Fruit fly (Drosophila melanogaster) whole organism, pupa: ENCODE data around the gene CG43843.
A peak's percentile ranks its signal among the peaks of the same experiment; 100 is the strongest.

Source experiments
- CG10348 ChIP-seq: fragments of 200-800 bp; sonication (Bioruptor generic); IDR thresholded peaks from 2 replicates; pipeline ENCODE4 v1.3.6; 2022; ENCODE audit warnings: missing biosample characterization, missing genetic modification characterization
- CG12605 ChIP-seq: fragments of 200-800 bp; sonication (Bioruptor generic); IDR thresholded peaks from 2 replicates; pipeline ENCODE4 v1.3.6; 2022; ENCODE audit warnings: missing biosample characterization, missing genetic modification characterization
- CG13204 ChIP-seq: fragments of 200-800 bp; sonication (Bioruptor generic); optimal IDR thresholded peaks from 2 replicates; lab custom pipeline; 2018; ENCODE audit warnings: missing biosample characterization, mild to moderate bottlenecking, missing genetic modification characterization, moderate library complexity
- CG14655 ChIP-seq: fragments of 200-800 bp; sonication (Bioruptor generic); optimal IDR thresholded peaks from 3 replicates; lab custom pipeline; 2017; ENCODE audit warnings: mild to moderate bottlenecking, missing biosample characterization, missing genetic modification reagents, missing genetic modification characterization
- CG15710 ChIP-seq: fragments of 200-800 bp; sonication (Bioruptor generic); optimal IDR thresholded peaks from 2 replicates; lab custom pipeline; 2018; ENCODE audit warnings: missing biosample characterization, mild to moderate bottlenecking, missing genetic modification characterization, moderate library complexity
- CG17806 ChIP-seq: fragments of 200-800 bp; sonication (Bioruptor generic); optimal IDR thresholded peaks from 2 replicates; lab custom pipeline; 2018; ENCODE audit warnings: missing biosample characterization, mild to moderate bottlenecking, missing genetic modification characterization, moderate library complexity
- CG32121 ChIP-seq: fragments of 200-800 bp; sonication (Bioruptor generic); IDR thresholded peaks from 2 replicates; pipeline ENCODE4 v1.3.6; 2022; ENCODE audit warnings: missing biosample characterization, missing genetic modification characterization
- CG34367 ChIP-seq: fragments of 200-800 bp; sonication (Bioruptor generic); optimal IDR thresholded peaks from 2 replicates; lab custom pipeline; 2018; ENCODE audit warnings: missing biosample characterization, mild to moderate bottlenecking, missing genetic modification characterization
- CG4496 ChIP-seq: fragments of 200-800 bp; sonication (Bioruptor generic); IDR thresholded peaks from 3 replicates; pipeline ENCODE4 v1.3.6; 2022; ENCODE audit warnings: missing biosample characterization, missing genetic modification characterization
- CG8159 ChIP-seq: fragments of 200-800 bp; sonication (Bioruptor generic); optimal IDR thresholded peaks from 3 replicates; lab custom pipeline; 2018; ENCODE audit warnings: missing biosample characterization, mild to moderate bottlenecking, missing genetic modification characterization, moderate library complexity
- CG8301 ChIP-seq: fragments of 200-800 bp; sonication (Bioruptor generic); optimal IDR thresholded peaks from 2 replicates; lab custom pipeline; 2018; ENCODE audit warnings: missing biosample characterization, mild to moderate bottlenecking, missing genetic modification characterization
- CG9948 ChIP-seq: fragments of 200-800 bp; sonication (Bioruptor generic); optimal IDR thresholded peaks from 2 replicates; lab custom pipeline; 2018; ENCODE audit warnings: missing biosample characterization, mild to moderate bottlenecking, missing genetic modification characterization, moderate library complexity
- D1 ChIP-seq: fragments of 200-800 bp; sonication (Bioruptor generic); optimal IDR thresholded peaks from 2 replicates; lab custom pipeline; 2018; ENCODE audit warnings: missing biosample characterization, mild to moderate bottlenecking, missing genetic modification characterization, moderate library complexity
- EcR ChIP-seq: fragments of 200-800 bp; sonication (Bioruptor generic); optimal IDR thresholded peaks from 3 replicates; lab custom pipeline; 2019; ENCODE audit warnings: missing biosample characterization, missing genetic modification characterization, mild to moderate bottlenecking, moderate library complexity, missing genetic modification reagents
- Ets98B ChIP-seq: fragments of 200-800 bp; sonication (Bioruptor generic); IDR thresholded peaks from 2 replicates; pipeline ENCODE4 v1.3.6; 2022; ENCODE audit warnings: missing biosample characterization, missing genetic modification characterization
- Pif1A ChIP-seq: fragments of 200-800 bp; sonication (Bioruptor generic); optimal IDR thresholded peaks from 3 replicates; lab custom pipeline; 2016; ENCODE audit warnings: missing biosample characterization, missing genetic modification characterization
- Pif1B ChIP-seq: fragments of 200-800 bp; sonication (Bioruptor generic); optimal IDR thresholded peaks from 3 replicates; lab custom pipeline; 2016; ENCODE audit warnings: missing biosample characterization, missing genetic modification characterization
- Snoo ChIP-seq: fragments of 200-800 bp; sonication (Bioruptor generic); optimal IDR thresholded peaks from 3 replicates; lab custom pipeline; 2017; ENCODE audit warnings: missing biosample characterization, mild to moderate bottlenecking, missing genetic modification characterization, inconsistent platforms
- fd96Ca ChIP-seq: fragments of 200-800 bp; sonication (Bioruptor generic); IDR thresholded peaks from 3 replicates; pipeline ENCODE4 v1.3.6; 2022; ENCODE audit warnings: missing biosample characterization, missing genetic modification characterization
- gl ChIP-seq: fragments of 200-800 bp; sonication (Bioruptor generic); optimal IDR thresholded peaks from 2 replicates; lab custom pipeline; 2018; ENCODE audit warnings: missing biosample characterization, mild to moderate bottlenecking, missing genetic modification characterization
- rn ChIP-seq: fragments of 200-800 bp; sonication (Bioruptor generic); IDR thresholded peaks from 2 replicates; pipeline ENCODE4 v1.3.6; 2022; ENCODE audit warnings: missing biosample characterization, missing genetic modification characterization

CG43843 gene

dm6 chrX:18483261-18484218 is 23.3 kb upstream of the CG43843 start, which contains the start of gene Hayan:
TSS of gene Hayan (minus strand) at chrX:18483772.
- TF ChIP-seq CG9948 (tag; lab: Kevin White, UChicago) (no peak), Pif1B (GFP tag; lab: Kevin White, UChicago) (peak; percentile 55), CG8159 (tag; lab: Kevin White, UChicago) (peak; percentile 49), D1 (tag; lab: Kevin White, UChicago) (no peak), CG17806 (tag; lab: Kevin White, UChicago) (no peak), CG32121 (GFP tag; lab: Robert Waterston, UW) (0 out of 2 replicates have a peak, but pooled peaks have one; percentile 32), rn (GFP tag; lab: Robert Waterston, UW) (no peak), fd96Ca (GFP tag; lab: Robert Waterston, UW) (0 out of 3 replicates have a peak, but pooled peaks have one; percentile 44), Pif1A (GFP tag; lab: Kevin White, UChicago) (peak; percentile 57), gl (tag; lab: Kevin White, UChicago) (peak; percentile 58), Snoo (tag; lab: Kevin White, UChicago) (peak; percentile 25), CG13204 (GFP tag; lab: Kevin White, UChicago) (peak; percentile 69), CG4496 (GFP tag; lab: Robert Waterston, UW) (peak; percentile 64; the same call in 2 of the 3 replicates), CG12605 (peak; percentile 60; the same call in 1 of the 2 replicates), CG8301 (tag; lab: Kevin White, UChicago) (no peak), CG14655 (GFP tag; lab: Kevin White, UChicago) (peak; percentile 44), EcR (GFP tag; lab: Kevin White, UChicago) (peak; percentile 30), CG34367 (tag; lab: Kevin White, UChicago) (peak; percentile 3), CG15710 (tag; lab: Kevin White, UChicago) (peak; percentile 17), Ets98B (GFP tag; lab: Robert Waterston, UW) (peak; percentile 46; the same call in 1 of the 2 replicates)

- TF ChIP-seq Pif1A (GFP tag; lab: Kevin White, UChicago): no peak
- TF ChIP-seq CG32121 (GFP tag; lab: Robert Waterston, UW): no peak
- TF ChIP-seq CG34367 (tag; lab: Kevin White, UChicago): no peak
- no peak for TF ChIP-seq CG13204 (GFP tag; lab: Kevin White, UChicago)
- no peak for TF ChIP-seq Pif1B (GFP tag; lab: Kevin White, UChicago)
Observed at dm6 chrX:18482537-18482936, 22.3 kb upstream of the CG43843 start.

- TF ChIP-seq CG14655 (GFP tag; lab: Kevin White, UChicago) (peak; percentile 3), Pif1B (GFP tag; lab: Kevin White, UChicago) (peak; percentile 13), Pif1A (GFP tag; lab: Kevin White, UChicago) (peak; percentile 21), CG8159 (tag; lab: Kevin White, UChicago) (peak; percentile 18), CG17806 (tag; lab: Kevin White, UChicago) (peak; percentile 32), Ets98B (GFP tag; lab: Robert Waterston, UW) (peak; percentile 28; the same call in 1 of the 2 replicates), EcR (GFP tag; lab: Kevin White, UChicago) (no peak), CG15710 (tag; lab: Kevin White, UChicago) (no peak), CG4496 (GFP tag; lab: Robert Waterston, UW) (peak; percentile 42; the same call in 2 of the 3 replicates), CG8301 (tag; lab: Kevin White, UChicago) (peak; percentile 19), rn (GFP tag; lab: Robert Waterston, UW) (no peak), CG32121 (GFP tag; lab: Robert Waterston, UW) (0 out of 2 replicates have a peak, but pooled peaks have one; percentile 22)
Observed at dm6 chrX:18479307-18480134, 19.3 kb upstream of the CG43843 start, which contains the start of gene CG32547. TSS of gene CG32547 (minus strand) at chrX:18479487.

dm6 chrX:18467881-18468280 is 7.7 kb upstream of the CG43843 start:
- no peak for TF ChIP-seq CG8301 (tag; lab: Kevin White, UChicago)
- TF ChIP-seq EcR (GFP tag; lab: Kevin White, UChicago): no peak
- no peak for TF ChIP-seq Snoo (tag; lab: Kevin White, UChicago)
- no peak for TF ChIP-seq CG32121 (GFP tag; lab: Robert Waterston, UW)
- TF ChIP-seq Pif1A (GFP tag; lab: Kevin White, UChicago): no peak
- TF ChIP-seq fd96Ca (GFP tag; lab: Robert Waterston, UW): no peak
- no peak for TF ChIP-seq CG8159 (tag; lab: Kevin White, UChicago)
- no peak for TF ChIP-seq CG15710 (tag; lab: Kevin White, UChicago)
- no peak for TF ChIP-seq Pif1B (GFP tag; lab: Kevin White, UChicago)
- TF ChIP-seq rn (GFP tag; lab: Robert Waterston, UW): no peak

dm6 chrX:18452717-18453116 is 7.5 kb downstream of the CG43843 start:
- no peak for TF ChIP-seq CG10348
- TF ChIP-seq CG8159 (tag; lab: Kevin White, UChicago): no peak
- no peak for TF ChIP-seq Pif1A (GFP tag; lab: Kevin White, UChicago)
- no peak for TF ChIP-seq EcR (GFP tag; lab: Kevin White, UChicago)
- no peak for TF ChIP-seq CG34367 (tag; lab: Kevin White, UChicago)
- TF ChIP-seq CG32121 (GFP tag; lab: Robert Waterston, UW): no peak
- TF ChIP-seq Ets98B (GFP tag; lab: Robert Waterston, UW): no peak
- TF ChIP-seq Pif1B (GFP tag; lab: Kevin White, UChicago): no peak
